Fruit fly (Drosophila melanogaster) whole organism, wandering third instar larva: ENCODE measurements around the gene Ref1.

Source experiments
- Abd-B ChIP-seq: fragments of >200 bp; optimal IDR thresholded peaks from 2 replicates; lab custom pipeline; 2017; ENCODE audit warnings: missing biosample characterization, missing genetic modification characterization
- CG32264 ChIP-seq: fragments of 200-800 bp; sonication (Bioruptor generic); optimal IDR thresholded peaks from 2 replicates; lab custom pipeline; 2016; ENCODE audit warnings: missing biosample characterization, missing genetic modification characterization
- CG9705 ChIP-seq: fragments of 200-800 bp; sonication (Bioruptor generic); optimal IDR thresholded peaks from 2 replicates; lab custom pipeline; 2018; ENCODE audit warnings: missing biosample characterization, mild to moderate bottlenecking, missing genetic modification characterization
- CrebA ChIP-seq: fragments of 200-800 bp; sonication (Bioruptor generic); optimal IDR thresholded peaks from 2 replicates; lab custom pipeline; 2016; ENCODE audit warnings: missing biosample characterization, mild to moderate bottlenecking, missing genetic modification characterization, borderline replicate concordance
- Dfd ChIP-seq: fragments of >200 bp; optimal IDR thresholded peaks from 2 replicates; lab custom pipeline; 2017; ENCODE audit warnings: missing biosample characterization, missing genetic modification characterization
- Dif ChIP-seq: fragments of 200-275, 200-300 bp; sonication (Bioruptor generic); optimal IDR thresholded peaks from 2 replicates; lab custom pipeline; 2018; ENCODE audit warnings: missing biosample characterization, missing genetic modification characterization; ENCODE audit not compliant: partially characterized antibody
- GATAd ChIP-seq: sonication (Bioruptor generic); optimal IDR thresholded peaks from 2 replicates; lab custom pipeline; 2016; ENCODE audit warnings: missing biosample characterization, missing genetic modification characterization
- HLH106 ChIP-seq: fragments of 200-800 bp; optimal IDR thresholded peaks from 3 replicates; lab custom pipeline; 2019; ENCODE audit warnings: missing biosample characterization, mild to moderate bottlenecking, missing genetic modification characterization, moderate library complexity
- Hnf4 ChIP-seq: fragments of 200-800 bp; sonication (Bioruptor generic); optimal IDR thresholded peaks from 2 replicates; lab custom pipeline; 2016; ENCODE audit warnings: missing biosample characterization, mild to moderate bottlenecking, missing genetic modification characterization
- Hr78 ChIP-seq: fragments of >200 bp; optimal IDR thresholded peaks from 2 replicates; lab custom pipeline; 2017; ENCODE audit warnings: missing biosample characterization, missing genetic modification characterization
- Hr83 ChIP-seq: fragments of 200-300 bp; sonication (Bioruptor generic); optimal IDR thresholded peaks from 2 replicates; lab custom pipeline; 2016; ENCODE audit warnings: missing biosample characterization, mild to moderate bottlenecking, missing genetic modification characterization, moderate library complexity; ENCODE audit not compliant: poor library complexity, severe bottlenecking
- Jra ChIP-seq: sonication (Bioruptor generic); optimal IDR thresholded peaks from 2 replicates; lab custom pipeline; 2016; ENCODE audit warnings: missing biosample characterization, missing genetic modification characterization
- Mio ChIP-seq: sonication (Bioruptor generic); optimal IDR thresholded peaks from 2 replicates; lab custom pipeline; 2016; ENCODE audit warnings: missing biosample characterization, missing genetic modification characterization
- Myc ChIP-seq: fragments of >200 bp; optimal IDR thresholded peaks from 2 replicates; lab custom pipeline; 2017
- N ChIP-seq: fragments of >200 bp; optimal IDR thresholded peaks from 2 replicates; lab custom pipeline; 2018; ENCODE audit warnings: missing biosample characterization, missing external identifiers, missing genetic modification characterization
- OdsH ChIP-seq: fragments of 200-800 bp; sonication (Bioruptor generic); optimal IDR thresholded peaks from 2 replicates; lab custom pipeline; 2016; ENCODE audit warnings: missing biosample characterization, mild to moderate bottlenecking, missing genetic modification characterization
- Rel ChIP-seq, 2 experiments: fragments of 200-800 bp; sonication (Bioruptor generic) in 1 of 2; optimal IDR thresholded peaks; 2 replicates in 1 of 2; 3 replicates in 1 of 2; lab custom pipeline; 2016 to 2019; ENCODE audit warnings: mild to moderate bottlenecking in 2 of 2, missing biosample characterization in 2 of 2, missing genetic modification characterization in 2 of 2, moderate library complexity in 1 of 2
- Sp1 ChIP-seq: fragments of 200-800 bp; sonication (Bioruptor generic); optimal IDR thresholded peaks from 3 replicates; lab custom pipeline; 2019; ENCODE audit warnings: missing biosample characterization, mild to moderate bottlenecking, missing genetic modification characterization, moderate library complexity
- Vsx2 ChIP-seq: fragments of 200-300, 225-300 bp; sonication (Bioruptor generic); optimal IDR thresholded peaks from 2 replicates; lab custom pipeline; 2018; ENCODE audit warnings: missing biosample characterization, missing genetic modification characterization; ENCODE audit not compliant: partially characterized antibody
- br ChIP-seq: fragments of 200-800 bp; sonication (Bioruptor generic); optimal IDR thresholded peaks from 2 replicates; lab custom pipeline; 2016; ENCODE audit warnings: missing biosample characterization, missing genetic modification characterization
- brk ChIP-seq: fragments of 200-800 bp; sonication (Bioruptor generic); optimal IDR thresholded peaks from 2 replicates; lab custom pipeline; 2016; ENCODE audit warnings: missing biosample characterization, mild to moderate bottlenecking, missing genetic modification characterization
- dl ChIP-seq, 2 experiments: fragments of 175-275, 200-275 bp in 1 of 2; fragments of 200-275 bp in 1 of 2; sonication (Bioruptor generic); optimal IDR thresholded peaks; lab custom pipeline; 2018; ENCODE audit warnings: mild to moderate bottlenecking in 2 of 2, missing biosample characterization in 2 of 2, missing genetic modification characterization in 2 of 2, moderate library complexity in 2 of 2; ENCODE audit not compliant: partially characterized antibody in 2 of 2, insufficient read depth in 1 of 2
- dmrt93B ChIP-seq: fragments of 200-800 bp; sonication (Bioruptor generic); optimal IDR thresholded peaks from 2 replicates; lab custom pipeline; 2018; ENCODE audit warnings: missing biosample characterization, mild to moderate bottlenecking, missing genetic modification characterization
- dsf ChIP-seq: sonication (Bioruptor generic); optimal IDR thresholded peaks from 2 replicates; lab custom pipeline; 2016; ENCODE audit warnings: missing biosample characterization, missing genetic modification characterization, borderline replicate concordance
- ey ChIP-seq: fragments of 200-800 bp; sonication (Bioruptor generic); optimal IDR thresholded peaks from 2 replicates; lab custom pipeline; 2016; ENCODE audit warnings: missing biosample characterization, missing genetic modification characterization
- foxo ChIP-seq, 2 experiments: fragments of 200-800 bp; sonication (Bioruptor generic); optimal IDR thresholded peaks; 2 replicates in 1 of 2; 3 replicates in 1 of 2; lab custom pipeline; 2016 to 2017; ENCODE audit warnings: missing biosample characterization in 2 of 2, missing genetic modification characterization in 2 of 2
- fru ChIP-seq: fragments of 200-800 bp; sonication (Bioruptor generic); optimal IDR thresholded peaks from 3 replicates; lab custom pipeline; 2016; ENCODE audit warnings: missing biosample characterization, mild to moderate bottlenecking, missing genetic modification characterization
- h ChIP-seq: fragments of 200-800 bp; sonication (Bioruptor generic); optimal IDR thresholded peaks from 3 replicates; lab custom pipeline; 2016; ENCODE audit warnings: missing biosample characterization, mild to moderate bottlenecking, missing genetic modification characterization
- jim ChIP-seq: fragments of 175-275, 200-325 bp; sonication (Bioruptor generic); optimal IDR thresholded peaks from 2 replicates; lab custom pipeline; 2016; ENCODE audit warnings: missing biosample characterization, mild to moderate bottlenecking, missing genetic modification characterization
- lola ChIP-seq: fragments of >200 bp; optimal IDR thresholded peaks from 2 replicates; lab custom pipeline; 2017; ENCODE audit warnings: missing biosample characterization, missing genetic modification characterization
- pan ChIP-seq: fragments of >200 bp; optimal IDR thresholded peaks from 2 replicates; lab custom pipeline; 2017
- psq ChIP-seq: fragments of 200-800 bp; sonication (Bioruptor generic); optimal IDR thresholded peaks from 3 replicates; lab custom pipeline; 2017; ENCODE audit warnings: missing biosample characterization, mild to moderate bottlenecking, missing genetic modification characterization, moderate library complexity
- rgr ChIP-seq: fragments of 200-800 bp; sonication (Bioruptor generic); optimal IDR thresholded peaks from 3 replicates; lab custom pipeline; 2016; ENCODE audit warnings: missing biosample characterization, mild to moderate bottlenecking, missing genetic modification characterization
- sage ChIP-seq: fragments of 200-800 bp; sonication (Bioruptor generic); optimal IDR thresholded peaks from 2 replicates; lab custom pipeline; 2016; ENCODE audit warnings: missing biosample characterization, mild to moderate bottlenecking, missing genetic modification characterization
- sv ChIP-seq: fragments of 200-800 bp; sonication (Bioruptor generic); optimal IDR thresholded peaks from 3 replicates; lab custom pipeline; 2016; ENCODE audit warnings: missing biosample characterization, missing genetic modification characterization
- tai ChIP-seq: sonication (Bioruptor generic); optimal IDR thresholded peaks from 2 replicates; lab custom pipeline; 2016; ENCODE audit warnings: missing biosample characterization, missing genetic modification characterization
- usp ChIP-seq: fragments of >200 bp; optimal IDR thresholded peaks from 2 replicates; lab custom pipeline; 2017; ENCODE audit warnings: missing biosample characterization, missing genetic modification characterization
- woc ChIP-seq: sonication (Bioruptor generic); optimal IDR thresholded peaks from 2 replicates; lab custom pipeline; 2016; ENCODE audit warnings: missing biosample characterization, mild to moderate bottlenecking, missing genetic modification characterization

The Ref1 gene

dm6 chr3R:7075115-7075425, 5.1 kb downstream of the Ref1 start:
- TF ChIP-seq ey (GFP tag; lab: Kevin White, UChicago), result no peak
- TF ChIP-seq Jra (GFP tag; lab: Kevin White, UChicago), result no peak
- TF ChIP-seq lola (GFP tag; lab: Kevin White, UChicago), result no peak
- no peak for TF ChIP-seq Dfd (GFP tag; lab: Kevin White, UChicago)
- no peak for TF ChIP-seq OdsH
- no peak for TF ChIP-seq foxo (GFP tag; optimal IDR thresholded peaks at IDR 0.05; lab: Kevin White, UChicago)
- no peak for TF ChIP-seq h (GFP tag; lab: Kevin White, UChicago)

DNA sequence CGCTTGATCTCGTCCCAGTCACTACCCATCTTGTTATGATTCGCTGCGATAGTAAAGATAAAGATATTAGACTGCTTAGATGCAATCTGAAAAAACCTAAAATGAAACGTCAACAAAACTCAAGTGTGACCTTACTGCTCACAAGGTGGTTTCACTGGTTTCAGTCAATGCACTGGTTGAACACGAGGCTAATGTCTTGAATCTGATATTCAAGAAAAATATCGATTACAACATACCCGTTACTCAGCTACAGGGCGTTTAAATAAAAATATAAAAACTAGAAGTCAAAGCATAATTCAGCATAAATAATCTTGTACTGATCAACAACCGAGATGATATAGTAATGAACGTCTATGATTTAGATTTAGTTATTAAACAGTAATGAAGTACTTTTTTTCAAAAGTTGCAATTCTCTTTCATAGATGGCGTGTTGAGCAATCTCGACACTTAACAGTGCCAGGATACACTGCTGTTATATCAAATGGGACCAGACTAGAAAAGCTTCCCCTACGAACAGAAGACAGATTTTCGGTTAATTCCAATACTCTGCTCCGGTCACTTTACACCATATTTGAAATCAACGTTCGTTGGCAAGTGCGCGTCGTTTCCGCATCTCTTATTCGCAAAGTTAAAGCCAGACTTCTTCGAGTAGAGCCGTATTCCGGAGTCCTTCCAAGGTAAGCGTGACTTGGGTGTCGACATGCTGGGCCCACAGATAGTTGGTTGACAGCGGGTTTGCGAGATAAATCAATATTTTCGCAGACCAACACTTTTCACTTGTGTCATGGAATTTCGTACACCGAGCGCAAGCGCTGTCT, 5.7 kb downstream of the Ref1 start, which contains the start of the genes Ufl1 and CG1943:
TSS of gene Ufl1 (minus strand) at position 156 of the 818 bp plus-strand sequence.
TSS of gene CG1943 (plus strand) at position 563 of the 818 bp plus-strand sequence.
- TF ChIP-seq foxo (GFP tag; optimal IDR thresholded peaks at IDR 0.05; lab: Kevin White, UChicago) (peak in 1 of 2 experiments; percentile 13), Rel (GFP tag; optimal IDR thresholded peaks at IDR 0.05; lab: Kevin White, UChicago) (no peak), Rel (tag; optimal IDR thresholded peaks at IDR 0.05; lab: Kevin White, UChicago) (peak; percentile 8), brk (GFP tag; lab: Kevin White, UChicago) (peak; percentile 68), Hnf4 (GFP tag; lab: Kevin White, UChicago) (peak; percentile 24), sage (GFP tag; lab: Kevin White, UChicago) (peak; percentile 14), OdsH (no peak), tai (peak; percentile 77), Hr78 (no peak), Hr83 (no peak), Dif (GFP tag; lab: Kevin White, UChicago) (peak; percentile 40), h (GFP tag; lab: Kevin White, UChicago) (peak; percentile 12), N (GFP tag; lab: Kevin White, UChicago) (no peak), GATAd (GFP tag; lab: Kevin White, UChicago) (no peak), Myc (lab: Kevin White, UChicago) (peak; percentile 49), lola (GFP tag; lab: Kevin White, UChicago) (no peak), HLH106 (tag; lab: Kevin White, UChicago) (no peak), CG32264 (GFP tag; lab: Kevin White, UChicago) (no peak), Sp1 (GFP tag; lab: Kevin White, UChicago) (peak; percentile 38), fru (no peak), dl (GFP tag; optimal IDR thresholded peaks at IDR 0.05; lab: Kevin White, UChicago; ENCODE audit: insufficient read depth in 1 of 2, partially characterized antibody in 2 of 2) (no peak), pan (lab: Kevin White, UChicago) (no peak), br (peak; percentile 3), Jra (GFP tag; lab: Kevin White, UChicago) (peak; percentile 33), dsf (GFP tag; lab: Kevin White, UChicago) (no peak), Dfd (GFP tag; lab: Kevin White, UChicago) (no peak), CG9705 (GFP tag; lab: Kevin White, UChicago) (no peak), CrebA (no peak), usp (no peak), rgr (GFP tag; lab: Kevin White, UChicago) (peak; percentile 20), sv (GFP tag; lab: Kevin White, UChicago) (no peak), woc (GFP tag; lab: Kevin White, UChicago) (peak; percentile 35), jim (GFP tag; lab: Kevin White, UChicago) (no peak), Vsx2 (no peak), Mio (no peak), ey (GFP tag; lab: Kevin White, UChicago) (no peak), dmrt93B (GFP tag; lab: Kevin White, UChicago) (no peak), Abd-B (GFP tag; lab: Kevin White, UChicago) (no peak), psq (GFP tag; lab: Kevin White, UChicago) (no peak)
